Fruit fly (Drosophila melanogaster): ENCODE measurements around the gene CG15446.
A peak's percentile ranks its signal among the peaks of the same experiment; 100 is the strongest.

CG15446 gene

DNA sequence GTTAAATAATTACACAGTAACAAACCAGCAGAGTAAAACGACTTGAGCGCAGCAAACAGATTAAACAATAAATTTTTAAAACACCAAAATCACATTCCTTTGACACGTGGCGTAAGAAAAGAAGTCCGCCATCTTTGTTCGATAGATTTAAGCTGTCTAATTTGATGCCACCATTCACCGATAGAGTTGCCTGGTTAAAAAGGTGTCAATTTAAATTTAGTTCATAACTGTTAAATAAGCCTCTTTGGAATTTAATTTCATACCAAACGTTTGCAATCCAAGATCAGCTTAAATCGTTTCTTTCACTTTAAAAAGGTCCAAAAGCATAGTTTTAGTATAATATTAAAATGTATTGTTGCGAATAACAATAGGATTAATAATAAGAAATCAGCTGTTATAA, at the start of gene CG15446:
TSS of gene CG15446 (minus strand) at position 101 of the 400 bp plus-strand sequence.
- TF ChIP-seq noc (tag; optimal IDR thresholded peaks at IDR 0.05): no peak

DNA sequence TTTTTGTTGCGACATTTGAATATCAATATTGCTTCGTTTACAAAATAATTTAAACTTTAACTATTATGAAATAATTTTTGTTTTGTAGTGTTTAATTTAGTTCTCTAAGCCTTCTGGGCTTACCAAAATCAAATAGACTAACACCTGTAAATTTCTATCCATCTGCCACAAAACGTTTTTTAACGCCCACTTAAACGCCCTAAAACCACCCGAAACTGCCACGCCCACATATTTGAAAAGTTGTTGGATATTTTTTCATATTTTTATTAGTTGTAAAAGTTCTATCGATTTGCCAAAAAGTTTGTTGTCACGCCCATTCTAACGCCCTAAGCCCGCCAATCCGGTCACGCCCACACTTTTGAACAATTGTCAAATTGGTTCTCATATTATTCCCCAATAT, 44.9 kb upstream of the CG15446 start, which contains the start of gene CG45154:
TSS of gene CG45154 (minus strand) at position 101 of the 400 bp plus-strand sequence.
- no peak for TF ChIP-seq noc (tag; optimal IDR thresholded peaks at IDR 0.05)

- peak; percentile 49 for TF ChIP-seq noc (tag; optimal IDR thresholded peaks at IDR 0.05)
Measured at dm6 chrX:21127267-21127666, 25.3 kb upstream of the CG15446 start.

DNA sequence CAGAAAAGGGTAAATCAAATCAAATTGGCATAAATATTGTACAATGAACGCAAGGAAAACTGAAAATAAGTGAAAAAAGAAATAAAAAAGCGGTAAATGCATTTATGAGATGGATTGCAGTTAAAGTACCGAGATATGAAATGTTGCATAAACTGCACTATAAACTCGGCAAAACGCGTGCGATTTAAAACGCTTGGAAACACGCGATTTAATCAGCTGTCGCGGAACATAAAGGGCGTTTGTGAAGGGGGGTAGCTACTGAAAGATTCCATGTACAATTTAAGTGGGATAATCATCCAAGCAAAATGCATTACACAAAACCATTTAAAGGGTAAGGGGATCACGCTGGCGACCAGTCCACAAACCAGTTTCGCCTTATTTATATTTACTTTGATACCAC, 24.8 kb upstream of the CG15446 start:
- TF ChIP-seq noc (tag; optimal IDR thresholded peaks at IDR 0.05): no peak

- TF ChIP-seq noc (tag; optimal IDR thresholded peaks at IDR 0.05): no peak
Measured at dm6 chrX:21125966-21126553, 24.1 kb upstream of the CG15446 start.

DNA sequence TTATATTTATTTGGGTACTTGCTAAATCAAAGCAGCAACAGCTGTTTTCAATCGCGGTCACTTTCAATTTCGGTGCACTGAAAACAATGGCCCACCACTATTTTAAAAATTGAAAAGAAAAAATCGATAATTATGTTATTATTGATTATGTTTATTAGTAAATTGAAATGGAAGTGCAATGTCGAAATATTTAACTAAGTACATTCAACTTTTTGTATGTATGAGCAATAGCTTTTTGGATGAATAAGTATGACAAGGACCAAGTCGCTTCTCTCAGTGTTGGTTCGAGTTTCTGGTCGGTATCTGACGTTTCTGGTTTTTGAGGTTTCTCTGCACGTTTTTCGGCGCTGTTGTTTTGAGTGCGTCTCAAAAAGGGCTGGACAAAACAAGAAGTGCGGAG, 22.2 kb upstream of the CG15446 start:
- peak; percentile 47 for TF ChIP-seq noc (tag; optimal IDR thresholded peaks at IDR 0.05)

- no peak for TF ChIP-seq noc (tag; optimal IDR thresholded peaks at IDR 0.05)
Measured at dm6 chrX:21123499-21123898, 21.5 kb upstream of the CG15446 start, which contains the start of gene ldd. ldd (plus strand) TSS chrX:21123634.

- no peak for TF ChIP-seq noc (tag; optimal IDR thresholded peaks at IDR 0.05)
Measured at dm6 chrX:21116864-21117464, 15.0 kb upstream of the CG15446 start, which contains the start of the genes unc and CG15445. unc (minus strand) TSS chrX:21116914. CG15445 (plus strand) TSS chrX:21117159.

- no peak for TF ChIP-seq noc (tag; optimal IDR thresholded peaks at IDR 0.05)
Measured at dm6 chrX:21106269-21106668, 4.3 kb upstream of the CG15446 start, which contains the start of gene CG1503. CG1503 (minus strand) TSS chrX:21106369.

- no peak for TF ChIP-seq noc (tag; optimal IDR thresholded peaks at IDR 0.05)
Measured at dm6 chrX:21093544-21093943, 8.5 kb downstream of the CG15446 start, which contains the start of gene stg1. stg1 (plus strand) TSS chrX:21093844.

- TF ChIP-seq noc (tag; optimal IDR thresholded peaks at IDR 0.05): no peak
Measured at dm6 chrX:21083246-21083645, 18.8 kb downstream of the CG15446 start.

dm6 chrX:21080335-21080734, 21.7 kb downstream of the CG15446 start:
- no peak for TF ChIP-seq noc (tag; optimal IDR thresholded peaks at IDR 0.05)

dm6 chrX:21074329-21074708, 27.7 kb downstream of the CG15446 start:
- no peak for TF ChIP-seq noc (tag; optimal IDR thresholded peaks at IDR 0.05)

- TF ChIP-seq noc (tag; optimal IDR thresholded peaks at IDR 0.05): no peak
Measured at dm6 chrX:21073641-21074328, 28.2 kb downstream of the CG15446 start.

dm6 chrX:21072953-21073352, 29.1 kb downstream of the CG15446 start:
- TF ChIP-seq noc (tag; optimal IDR thresholded peaks at IDR 0.05): peak; percentile 74

dm6 chrX:21071693-21072357, 30.2 kb downstream of the CG15446 start:
- no peak for TF ChIP-seq noc (tag; optimal IDR thresholded peaks at IDR 0.05)

Measured in whole organism, larva.